Worm (Caenorhabditis elegans) whole organism, midembryonic: ENCODE data around the gene C14B9.10.

Source experiments
- flt-1 ChIP-seq: fragments of 200-800 bp; sonication (Bioruptor generic); IDR thresholded peaks from 2 replicates; pipeline ENCODE4 v1.3.6; 2022; ENCODE audit warnings: missing genetic modification characterization, missing compliant biosample characterization
- klf-2 ChIP-seq: fragments of 200-800 bp; sonication (Bioruptor generic); conservative IDR thresholded peaks from 2 replicates; pipeline ENCODE4 v1.3.6; 2022; ENCODE audit warnings: missing genetic modification reagents, missing genetic modification characterization, missing compliant biosample characterization
- tab-1 ChIP-seq: fragments of 200-800 bp; sonication (Bioruptor generic); IDR thresholded peaks from 2 replicates; pipeline ENCODE4 v1.3.6; 2022; ENCODE audit warnings: missing genetic modification characterization, missing compliant biosample characterization
- ztf-23 ChIP-seq: fragments of 200-800 bp; sonication (Bioruptor generic); IDR thresholded peaks from 2 replicates; pipeline ENCODE4 v1.3.6; 2022; ENCODE audit warnings: missing genetic modification reagents, missing genetic modification characterization, missing compliant biosample characterization
- ztf-29 ChIP-seq: fragments of 200-800 bp; sonication (Bioruptor generic); IDR thresholded peaks from 2 replicates; pipeline ENCODE4 v1.3.6; 2022; ENCODE audit warnings: missing genetic modification reagents, missing genetic modification characterization, missing compliant biosample characterization

- TF ChIP-seq tab-1 (GFP tag; lab: Robert Waterston, UW) (no peak), flt-1 (no peak), ztf-29 (GFP tag; lab: Robert Waterston, UW) (no peak), klf-2 (GFP tag; lab: Robert Waterston, UW) (no peak), ztf-23 (GFP tag; lab: Robert Waterston, UW) (no peak)
These were observed 34.1 kb downstream of the C14B9.10 start for ce11 chrIII:8164771-8165170.
